Worm (Caenorhabditis elegans) whole organism, L4 larva: Measurements from ENCODE around the gene tofu-1.

ENCODE experiments used
- D1046.2 ChIP-seq: fragments of 200-800 bp; sonication (Bioruptor generic); IDR thresholded peaks from 2 replicates; pipeline ENCODE4 v1.3.6; 2022; ENCODE audit warnings: missing genetic modification characterization, missing compliant biosample characterization
- F10B5.3 ChIP-seq: sonication (generic microtip); optimal IDR thresholded peaks from 2 replicates; lab custom pipeline; 2016; ENCODE audit warnings: mild to moderate bottlenecking, missing genetic modification characterization, missing compliant biosample characterization
- F44E2.7 ChIP-seq: fragments of 200-800 bp; sonication (Bioruptor generic); IDR thresholded peaks from 2 replicates; pipeline ENCODE4 v2.1.2; 2022; ENCODE audit warnings: missing genetic modification characterization, missing compliant biosample characterization
- T20F7.1 ChIP-seq: fragments of 200-800 bp; sonication (Bioruptor generic); optimal IDR thresholded peaks from 2 replicates; lab custom pipeline; 2018; ENCODE audit warnings: mild to moderate bottlenecking, missing genetic modification characterization, missing compliant biosample characterization
- ZK337.2 ChIP-seq: fragments of 200-800 bp; sonication (Bioruptor generic); IDR thresholded peaks from 2 replicates; pipeline ENCODE4 v1.3.6; 2022; ENCODE audit warnings: missing genetic modification reagents, missing genetic modification characterization, missing compliant biosample characterization
- aha-1 ChIP-seq: fragments of 150-350 bp; peaks from one replicate; lab custom pipeline; 2014; ENCODE audit warnings: missing biosample characterization, missing genetic modification characterization
- aly-2 ChIP-seq: sonication (generic microtip); optimal IDR thresholded peaks from 2 replicates; lab custom pipeline; 2018; ENCODE audit warnings: missing biosample characterization, missing genetic modification characterization
- attf-4 ChIP-seq: sonication (generic microtip); optimal IDR thresholded peaks from 3 replicates; lab custom pipeline; 2017; ENCODE audit warnings: missing biosample characterization, missing genetic modification characterization
- ceh-20 ChIP-seq: fragments of 200-800 bp; sonication (Bioruptor generic); IDR thresholded peaks from 2 replicates; pipeline ENCODE4 v1.3.6; 2022; ENCODE audit warnings: missing genetic modification reagents, missing genetic modification characterization, missing compliant biosample characterization
- ceh-32 ChIP-seq: sonication (generic microtip); optimal IDR thresholded peaks from 2 replicates; lab custom pipeline; 2016; ENCODE audit warnings: mild to moderate bottlenecking, missing genetic modification characterization, missing compliant biosample characterization; ENCODE audit not compliant: poor library complexity
- cey-2 ChIP-seq: sonication (generic microtip); optimal IDR thresholded peaks from 3 replicates; lab custom pipeline; 2017; ENCODE audit warnings: missing genetic modification characterization, mild to moderate bottlenecking, missing compliant biosample characterization, antibody characterized with exemption, borderline replicate concordance; ENCODE audit not compliant: insufficient read depth
- daf-12 ChIP-seq: fragments of 150-350 bp; optimal IDR thresholded peaks from 2 replicates; lab custom pipeline; 2014; ENCODE audit warnings: missing biosample characterization, missing genetic modification reagents, missing genetic modification characterization
- dmd-8 ChIP-seq: fragments of 200-800 bp; sonication (Bioruptor generic); IDR thresholded peaks from 2 replicates; pipeline ENCODE4 v1.3.6; 2022; ENCODE audit warnings: missing genetic modification characterization, missing compliant biosample characterization
- dve-1 ChIP-seq: sonication (generic microtip); optimal IDR thresholded peaks from 2 replicates; lab custom pipeline; 2017; ENCODE audit warnings: antibody characterized with exemption, mild to moderate bottlenecking, missing genetic modification characterization, missing compliant biosample characterization; ENCODE audit not compliant: insufficient read depth
- egl-27 ChIP-seq: sonication (generic microtip); optimal IDR thresholded peaks from 3 replicates; lab custom pipeline; 2017; ENCODE audit warnings: missing biosample characterization, missing genetic modification reagents, missing genetic modification characterization
- egl-43 ChIP-seq: fragments of 200-800 bp; sonication (Bioruptor generic); IDR thresholded peaks from 2 replicates; pipeline ENCODE4 v1.3.6; 2022; ENCODE audit warnings: missing genetic modification reagents, missing genetic modification characterization, missing compliant biosample characterization
- hif-1 ChIP-seq, 2 experiments: sonication (generic microtip); optimal IDR thresholded peaks; 2 replicates each; lab custom pipeline; 2016 to 2017; ENCODE audit warnings: missing compliant biosample characterization in 2 of 2, missing genetic modification characterization in 2 of 2, missing genetic modification reagents in 2 of 2, missing genotype in 2 of 2, mild to moderate bottlenecking in 1 of 2
- hlh-30 ChIP-seq: sonication (generic microtip); optimal IDR thresholded peaks from 2 replicates; lab custom pipeline; 2017; ENCODE audit warnings: antibody characterized with exemption, mild to moderate bottlenecking, missing genetic modification characterization, missing compliant biosample characterization; ENCODE audit not compliant: insufficient read depth
- hmg-1.1 ChIP-seq: fragments of 200-800 bp; sonication (Bioruptor generic); IDR thresholded peaks from 2 replicates; pipeline ENCODE4 v1.3.6; 2022; ENCODE audit warnings: missing genetic modification reagents, missing genetic modification characterization, missing compliant biosample characterization
- jun-1 ChIP-seq: fragments of 150-350 bp; optimal IDR thresholded peaks from 2 replicates; lab custom pipeline; 2014; ENCODE audit warnings: missing biosample characterization, missing genetic modification reagents, missing genetic modification characterization
- lim-7 ChIP-seq: fragments of 200-800 bp; sonication (Bioruptor generic); IDR thresholded peaks from 2 replicates; pipeline ENCODE4 v1.3.6; 2022; ENCODE audit warnings: missing genetic modification characterization, missing compliant biosample characterization
- lin-15B ChIP-seq: fragments of 150-350 bp; sonication (generic microtip); optimal IDR thresholded peaks from 3 replicates; lab custom pipeline; 2014; ENCODE audit warnings: missing biosample characterization, missing genetic modification characterization
- lin-38 ChIP-seq: fragments of 200-800 bp; sonication (Bioruptor generic); IDR thresholded peaks from 2 replicates; pipeline ENCODE4 v1.3.6; 2022; ENCODE audit warnings: missing genetic modification reagents, missing genetic modification characterization, missing compliant biosample characterization
- lir-3 ChIP-seq: sonication (generic microtip); optimal IDR thresholded peaks from 2 replicates; lab custom pipeline; 2016; ENCODE audit warnings: mild to moderate bottlenecking, missing genetic modification characterization, missing compliant biosample characterization
- lsy-2 ChIP-seq, 2 experiments: fragments of 150-350 bp in 1 of 2; sonication (generic microtip) in 1 of 2; optimal IDR thresholded peaks; 2 replicates each; lab custom pipeline; 2014 to 2017; ENCODE audit warnings: missing biosample characterization in 2 of 2, missing genetic modification characterization in 2 of 2
- madf-9 ChIP-seq: fragments of 200-800 bp; sonication (Bioruptor generic); conservative IDR thresholded peaks from 2 replicates; pipeline ENCODE4 v1.3.6; 2022; ENCODE audit warnings: missing genetic modification reagents, missing genetic modification characterization, missing compliant biosample characterization
- mdl-1 ChIP-seq, 2 experiments: fragments of 150-350 bp in 1 of 2; sonication (generic microtip) in 1 of 2; optimal IDR thresholded peaks; 2 replicates each; lab custom pipeline; 2014 to 2017; ENCODE audit warnings: missing biosample characterization in 2 of 2, missing genetic modification characterization in 2 of 2
- mep-1 ChIP-seq: fragments of 150-350 bp; sonication (generic microtip); optimal IDR thresholded peaks from 3 replicates; lab custom pipeline; 2014; ENCODE audit warnings: missing biosample characterization, missing genetic modification characterization
- mxl-2 ChIP-seq: fragments of 200-800 bp; sonication (Bioruptor generic); conservative IDR thresholded peaks from 2 replicates; pipeline ENCODE4 v1.3.6; 2022; ENCODE audit warnings: missing genetic modification reagents, missing genetic modification characterization, missing compliant biosample characterization
- nhr-10 ChIP-seq: fragments of 150-350 bp; optimal IDR thresholded peaks from 2 replicates; lab custom pipeline; 2014; ENCODE audit warnings: missing biosample characterization, missing genetic modification characterization
- nhr-102 ChIP-seq: sonication (generic microtip); optimal IDR thresholded peaks from 2 replicates; lab custom pipeline; 2016; ENCODE audit warnings: mild to moderate bottlenecking, missing genetic modification characterization, moderate library complexity, missing compliant biosample characterization
- php-3 ChIP-seq: fragments of 200-800 bp; sonication (Bioruptor generic); IDR thresholded peaks from 2 replicates; pipeline ENCODE4 v1.3.6; 2022; ENCODE audit warnings: missing genetic modification reagents, missing genetic modification characterization, missing compliant biosample characterization
- pqm-1 ChIP-seq: sonication (generic microtip); optimal IDR thresholded peaks from 2 replicates; lab custom pipeline; 2017; ENCODE audit warnings: missing biosample characterization, missing genetic modification characterization
- rbr-2 ChIP-seq: sonication (generic microtip); optimal IDR thresholded peaks from 2 replicates; lab custom pipeline; 2016; ENCODE audit warnings: missing genotype, missing genetic modification characterization, missing compliant biosample characterization
- sdz-12 ChIP-seq: fragments of 200-800 bp; sonication (Bioruptor generic); optimal IDR thresholded peaks from 2 replicates; lab custom pipeline; 2018; ENCODE audit warnings: mild to moderate bottlenecking, missing genetic modification characterization, missing compliant biosample characterization
- set-16 ChIP-seq: fragments of 200-800 bp; sonication (Bioruptor generic); IDR thresholded peaks from 2 replicates; pipeline ENCODE4 v1.3.6; 2022; ENCODE audit warnings: missing genetic modification reagents, missing genetic modification characterization, missing compliant biosample characterization
- tra-1 ChIP-seq: fragments of 200-800 bp; sonication (Bioruptor generic); IDR thresholded peaks from 2 replicates; pipeline ENCODE4 v1.3.6; 2022; ENCODE audit warnings: missing genetic modification reagents, missing genetic modification characterization, missing compliant biosample characterization
- unc-130 ChIP-seq: sonication (generic microtip); optimal IDR thresholded peaks from 2 replicates; lab custom pipeline; 2016; ENCODE audit warnings: missing genetic modification reagents, missing genetic modification characterization, missing compliant biosample characterization
- unc-62 ChIP-seq, 3 experiments: fragments of 150-350 bp in 1 of 3; sonication (generic microtip); optimal IDR thresholded peaks in 2 of 3; peaks in 1 of 3; 1 replicate in 1 of 3; 2 replicates in 2 of 3; lab custom pipeline; 2014 to 2017; ENCODE audit warnings: missing biosample characterization in 3 of 3, missing genetic modification characterization in 3 of 3, missing genetic modification reagents in 3 of 3, missing genotype in 1 of 3
- vab-7 ChIP-seq: fragments of 200-800 bp; sonication (Bioruptor generic); IDR thresholded peaks from 2 replicates; pipeline ENCODE4 v1.3.6; 2022; ENCODE audit warnings: missing genetic modification reagents, missing genetic modification characterization, missing compliant biosample characterization
- zag-1 ChIP-seq: fragments of 150-350 bp; optimal IDR thresholded peaks from 2 replicates; lab custom pipeline; 2014; ENCODE audit warnings: missing biosample characterization, missing genetic modification characterization
- zfp-3 ChIP-seq: fragments of 200-800 bp; sonication (Bioruptor generic); conservative IDR thresholded peaks from 2 replicates; pipeline ENCODE4 v1.3.6; 2022; ENCODE audit warnings: missing genetic modification reagents, missing genetic modification characterization, missing compliant biosample characterization
- zip-2 ChIP-seq: fragments of 150-350 bp; optimal IDR thresholded peaks from 2 replicates; lab custom pipeline; 2014; ENCODE audit warnings: missing biosample characterization, missing genetic modification characterization
- ztf-11 ChIP-seq: fragments of 150-350 bp; optimal IDR thresholded peaks from 2 replicates; lab custom pipeline; 2014; ENCODE audit warnings: missing biosample characterization, missing genetic modification characterization
- ztf-7 ChIP-seq: fragments of 150-350 bp; optimal IDR thresholded peaks from 2 replicates; lab custom pipeline; 2014; ENCODE audit warnings: missing biosample characterization, missing genetic modification characterization

tofu-1 gene

ce11 chrV:9964152-9964785 lies 16.7 kb upstream of the tofu-1 start:
- TF ChIP-seq mxl-2 (GFP tag; lab: Robert Waterston, UW) (no peak), daf-12 (no peak), lir-3 (no peak), set-16 (GFP tag; lab: Robert Waterston, UW) (peak; percentile 57; the same call in 1 of the 2 replicates), lim-7 (GFP tag; lab: Robert Waterston, UW) (no peak), egl-27 (tag; lab: Kevin White, UChicago) (no peak), vab-7 (GFP tag; lab: Robert Waterston, UW) (no peak), zfp-3 (GFP tag; lab: Robert Waterston, UW) (no peak), egl-43 (0 out of 2 replicates have a peak, but pooled peaks have one; percentile 62), jun-1 (tag; lab: Kevin White, UChicago) (no peak), unc-62 (GFP tag; optimal IDR thresholded peaks at IDR 0.05 in 1 of 2; lab: Kevin White, UChicago) (peak in 1 of 2 experiments; percentile 96), unc-62 (tag; optimal IDR thresholded peaks at IDR 0.05; lab: Kevin White, UChicago) (no peak), unc-130 (GFP tag; lab: Kevin White, UChicago) (no peak), F10B5.3 (tag; lab: Kevin White, UChicago) (no peak), D1046.2 (0 out of 2 replicates have a peak, but pooled peaks have one; percentile 4), F44E2.7 (GFP tag; lab: Robert Waterston, UW) (no peak), lsy-2 (tag; optimal IDR thresholded peaks at IDR 0.05; lab: Kevin White, UChicago) (no peak), aly-2 (tag; lab: Kevin White, UChicago) (no peak), rbr-2 (tag; lab: Kevin White, UChicago) (peak; percentile 29), T20F7.1 (GFP tag; lab: Kevin White, UChicago) (no peak), hmg-1.1 (GFP tag; lab: Robert Waterston, UW) (peak; percentile 34; the same call in 1 of the 2 replicates), lin-15B (no peak), nhr-10 (tag; lab: Kevin White, UChicago) (no peak), cey-2 (no peak), pqm-1 (tag; lab: Kevin White, UChicago) (no peak), ceh-20 (GFP tag; lab: Robert Waterston, UW) (no peak), attf-4 (tag; lab: Kevin White, UChicago) (no peak), zag-1 (tag; lab: Kevin White, UChicago) (no peak)

ce11 chrV:9965891-9966290 lies 15.1 kb upstream of the tofu-1 start:
- peak; percentile 56; the same call in 1 of the 2 replicates for TF ChIP-seq egl-43
- no peak for TF ChIP-seq nhr-102 (tag; lab: Kevin White, UChicago)
- TF ChIP-seq ceh-32 (tag; lab: Kevin White, UChicago), result no peak
- TF ChIP-seq D1046.2, result 0 out of 2 replicates have a peak, but pooled peaks have one; percentile 67
- TF ChIP-seq F44E2.7 (GFP tag; lab: Robert Waterston, UW), result 0 out of 2 replicates have a peak, but pooled peaks have one; percentile 43

ce11 chrV:9970119-9970518 lies 10.8 kb upstream of the tofu-1 start:
- TF ChIP-seq ZK337.2 (GFP tag; lab: Robert Waterston, UW), result peak; percentile 59; the same call in 1 of the 2 replicates
- peak; percentile 83 for TF ChIP-seq madf-9 (GFP tag; lab: Robert Waterston, UW)
- TF ChIP-seq lin-38 (GFP tag; lab: Robert Waterston, UW), result peak; percentile 87
- peak; percentile 83 for TF ChIP-seq lir-3
- TF ChIP-seq zip-2 (tag; lab: Kevin White, UChicago), result peak; percentile 57
- TF ChIP-seq lim-7 (GFP tag; lab: Robert Waterston, UW), result peak; percentile 99
- peak; percentile 76 for TF ChIP-seq mep-1 (tag; lab: Kevin White, UChicago)
- peak; percentile 82 for TF ChIP-seq rbr-2 (tag; lab: Kevin White, UChicago)
- peak; percentile 98 for TF ChIP-seq vab-7 (GFP tag; lab: Robert Waterston, UW)
- peak; percentile 74 for TF ChIP-seq mxl-2 (GFP tag; lab: Robert Waterston, UW)
- TF ChIP-seq dve-1 (tag; lab: Kevin White, UChicago), result peak; percentile 59
- peak; percentile 42 to 62 for TF ChIP-seq hif-1 (tag; optimal IDR thresholded peaks at IDR 0.05; lab: Kevin White, UChicago)
- TF ChIP-seq sdz-12 (GFP tag; lab: Kevin White, UChicago), result no peak
- peak; percentile 62 for TF ChIP-seq hlh-30 (tag; lab: Kevin White, UChicago)
- peak; percentile 92 for TF ChIP-seq php-3 (GFP tag; lab: Robert Waterston, UW)
- TF ChIP-seq tra-1 (GFP tag; lab: Robert Waterston, UW), result peak; percentile 91
- peak; percentile 75 for TF ChIP-seq nhr-102 (tag; lab: Kevin White, UChicago)
- peak; percentile 95 for TF ChIP-seq aha-1 (tag; lab: Kevin White, UChicago)
- peak; percentile 96 for TF ChIP-seq dmd-8 (GFP tag; lab: Robert Waterston, UW)
- TF ChIP-seq zfp-3 (GFP tag; lab: Robert Waterston, UW), result peak; percentile 79
- TF ChIP-seq mdl-1 (tag; optimal IDR thresholded peaks at IDR 0.05; lab: Kevin White, UChicago), result no peak
- no peak for TF ChIP-seq ztf-11
- TF ChIP-seq ztf-7 (tag; lab: Kevin White, UChicago), result peak; percentile 66
